Worm (Caenorhabditis elegans): ENCODE data around the gene srsx-29.

srsx-29 gene

ce11 chrV:10178166-10178565 lies 23.4 kb downstream of the srsx-29 start (continued):
- TF ChIP-seq ceh-28 (tag; optimal IDR thresholded peaks at IDR 0.05) (no peak), elt-2 (tag; optimal IDR thresholded peaks at IDR 0.05) (peak; percentile 14), mdl-1 (tag; optimal IDR thresholded peaks at IDR 0.05) (no peak), hmg-11 (tag; optimal IDR thresholded peaks at IDR 0.05) (no peak), pqm-1 (tag; optimal IDR thresholded peaks at IDR 0.05) (peak; percentile 9), aly-2 (tag; optimal IDR thresholded peaks at IDR 0.05) (no peak), R02D3.7 (tag; optimal IDR thresholded peaks at IDR 0.05) (no peak), ztf-11 (tag; optimal IDR thresholded peaks at IDR 0.05) (no peak)

ce11 chrV:10179235-10179634 lies 24.4 kb downstream of the srsx-29 start, which contains the start of gene cul-5:
Gene cul-5 (plus strand): TSS chrV:10179535.
- TF ChIP-seq elt-2 (tag; optimal IDR thresholded peaks at IDR 0.05), result peak; percentile 28
- TF ChIP-seq lin-39 (tag; optimal IDR thresholded peaks at IDR 0.05), result no peak
- peak; percentile 29 for TF ChIP-seq pha-4 (tag; optimal IDR thresholded peaks at IDR 0.05)
- TF ChIP-seq pqm-1 (tag; optimal IDR thresholded peaks at IDR 0.05), result peak; percentile 35

ce11 chrV:10182984-10183383 lies 28.2 kb downstream of the srsx-29 start, which contains the start of gene ZK856.4:
Gene ZK856.4 (plus strand): TSS chrV:10183284.
- TF ChIP-seq lin-15B (tag; optimal IDR thresholded peaks at IDR 0.05) (no peak), hmg-11 (tag; optimal IDR thresholded peaks at IDR 0.05) (no peak), unc-62 (GFP tag; optimal IDR thresholded peaks at IDR 0.05) (no peak), sea-2 (GFP tag; optimal IDR thresholded peaks at IDR 0.05) (no peak), nhr-67 (tag; optimal IDR thresholded peaks at IDR 0.05) (no peak), ztf-4 (tag; optimal IDR thresholded peaks at IDR 0.05) (no peak), egl-5 (tag; optimal IDR thresholded peaks at IDR 0.05) (no peak), ama-1 (optimal IDR thresholded peaks at IDR 0.05) (no peak), nhr-77 (tag; optimal IDR thresholded peaks at IDR 0.05) (no peak), nhr-11 (tag; optimal IDR thresholded peaks at IDR 0.05) (no peak), elt-1 (tag; optimal IDR thresholded peaks at IDR 0.05) (no peak), jun-1 (tag; optimal IDR thresholded peaks at IDR 0.05) (no peak), egl-27 (tag; optimal IDR thresholded peaks at IDR 0.05) (no peak), mml-1 (tag; optimal IDR thresholded peaks at IDR 0.05) (no peak), nhr-43 (tag; optimal IDR thresholded peaks at IDR 0.05; ENCODE audit: poor library complexity, severe bottlenecking) (no peak), ZK546.5 (tag; optimal IDR thresholded peaks at IDR 0.05) (no peak), eor-1 (tag; optimal IDR thresholded peaks at IDR 0.05) (no peak), ceh-82 (tag; optimal IDR thresholded peaks at IDR 0.05) (no peak), ceh-16 (tag; optimal IDR thresholded peaks at IDR 0.05) (no peak), nhr-25 (tag; optimal IDR thresholded peaks at IDR 0.05) (no peak)

- TF ChIP-seq fkh-2 (tag; optimal IDR thresholded peaks at IDR 0.05) (no peak), ceh-16 (tag; optimal IDR thresholded peaks at IDR 0.05) (no peak), nhr-76 (tag; optimal IDR thresholded peaks at IDR 0.05) (no peak), zag-1 (tag; optimal IDR thresholded peaks at IDR 0.05) (no peak), lin-15B (tag; optimal IDR thresholded peaks at IDR 0.05) (no peak), hmg-11 (tag; optimal IDR thresholded peaks at IDR 0.05) (no peak), eor-1 (tag; optimal IDR thresholded peaks at IDR 0.05) (no peak), pqm-1 (tag; optimal IDR thresholded peaks at IDR 0.05) (no peak), ama-1 (optimal IDR thresholded peaks at IDR 0.05) (no peak), nhr-12 (tag; optimal IDR thresholded peaks at IDR 0.05) (no peak), ztf-4 (tag; optimal IDR thresholded peaks at IDR 0.05) (no peak), daf-12 (tag; optimal IDR thresholded peaks at IDR 0.05) (no peak), mdl-1 (tag; optimal IDR thresholded peaks at IDR 0.05) (no peak), snpc-4 (tag; optimal IDR thresholded peaks at IDR 0.05) (no peak), jun-1 (tag; optimal IDR thresholded peaks at IDR 0.05) (no peak), egl-5 (tag; optimal IDR thresholded peaks at IDR 0.05) (no peak)
These were observed 29.0 kb downstream of the srsx-29 start for ce11 chrV:10183810-10184209.

ce11 chrV:10185719-10186118 lies 30.9 kb downstream of the srsx-29 start, which contains the start of gene ZK856.18:
Gene ZK856.18 (minus strand): TSS chrV:10186007.
- no peak for TF ChIP-seq unc-62 (GFP tag; optimal IDR thresholded peaks at IDR 0.05)
- TF ChIP-seq ZK546.5 (tag; optimal IDR thresholded peaks at IDR 0.05), result no peak
- TF ChIP-seq elt-3 (tag; optimal IDR thresholded peaks at IDR 0.05), result no peak
- TF ChIP-seq unc-39 (tag; optimal IDR thresholded peaks at IDR 0.05), result no peak
- no peak for TF ChIP-seq elt-2 (tag; optimal IDR thresholded peaks at IDR 0.05)
- no peak for TF ChIP-seq aly-2 (tag; optimal IDR thresholded peaks at IDR 0.05)
- TF ChIP-seq ceh-16 (tag; optimal IDR thresholded peaks at IDR 0.05), result no peak
- TF ChIP-seq nhr-23 (tag; optimal IDR thresholded peaks at IDR 0.05), result no peak
- no peak for TF ChIP-seq fkh-10 (GFP tag; optimal IDR thresholded peaks at IDR 0.05)
- no peak for TF ChIP-seq nhr-76 (tag; optimal IDR thresholded peaks at IDR 0.05)

Data from whole organism, L3 larva.